Worm (Caenorhabditis elegans) whole organism, L4 larva: Measurements from ENCODE around the gene Y17D7B.3.

Experiments
- D1046.2 ChIP-seq: fragments of 200-800 bp; sonication (Bioruptor generic); IDR thresholded peaks from 2 replicates; pipeline ENCODE4 v1.3.6; 2022; ENCODE audit warnings: missing genetic modification characterization, missing compliant biosample characterization
- R02D3.7 ChIP-seq: fragments of 150-350 bp; sonication (generic microtip); optimal IDR thresholded peaks from 3 replicates; lab custom pipeline; 2014; ENCODE audit warnings: missing biosample characterization, missing genetic modification characterization
- aha-1 ChIP-seq: fragments of 150-350 bp; peaks from one replicate; lab custom pipeline; 2014; ENCODE audit warnings: missing biosample characterization, missing genetic modification characterization
- daf-16 ChIP-seq, 3 experiments: sonication (generic microtip); optimal IDR thresholded peaks; 2 replicates each; lab custom pipeline; 2016 to 2017; ENCODE audit warnings: missing genetic modification characterization in 3 of 3, missing genetic modification reagents in 3 of 3, mild to moderate bottlenecking in 2 of 3, missing compliant biosample characterization in 2 of 3, missing biosample characterization in 1 of 3, moderate library complexity in 1 of 3
- dmd-6 ChIP-seq: fragments of 200-800 bp; sonication (Bioruptor generic); IDR thresholded peaks from 2 replicates; pipeline ENCODE4 v1.3.6; 2022; ENCODE audit warnings: missing genetic modification reagents, missing genetic modification characterization, missing compliant biosample characterization
- dmd-8 ChIP-seq: fragments of 200-800 bp; sonication (Bioruptor generic); IDR thresholded peaks from 2 replicates; pipeline ENCODE4 v1.3.6; 2022; ENCODE audit warnings: missing genetic modification characterization, missing compliant biosample characterization
- duxl-1 ChIP-seq: sonication (generic microtip); optimal IDR thresholded peaks from 2 replicates; lab custom pipeline; 2016; ENCODE audit warnings: mild to moderate bottlenecking, missing genetic modification characterization, moderate library complexity, missing compliant biosample characterization; ENCODE audit not compliant: poor library complexity
- gei-8 ChIP-seq: fragments of 200-800 bp; sonication (Bioruptor generic); optimal IDR thresholded peaks from 2 replicates; lab custom pipeline; 2018; ENCODE audit warnings: mild to moderate bottlenecking, missing genetic modification characterization, missing compliant biosample characterization
- hif-1 ChIP-seq, 2 experiments: sonication (generic microtip); optimal IDR thresholded peaks; 2 replicates each; lab custom pipeline; 2016 to 2017; ENCODE audit warnings: missing compliant biosample characterization in 2 of 2, missing genetic modification characterization in 2 of 2, missing genetic modification reagents in 2 of 2, missing genotype in 2 of 2, mild to moderate bottlenecking in 1 of 2
- mxl-3 ChIP-seq: fragments of 200-800 bp; sonication (Bioruptor generic); optimal IDR thresholded peaks from 2 replicates; lab custom pipeline; 2018; ENCODE audit warnings: mild to moderate bottlenecking, missing genetic modification characterization, missing compliant biosample characterization
- nhr-25 ChIP-seq: sonication (generic microtip); optimal IDR thresholded peaks from 2 replicates; lab custom pipeline; 2017; ENCODE audit warnings: missing genetic modification characterization, mild to moderate bottlenecking, missing compliant biosample characterization, antibody characterized with exemption, moderate library complexity, borderline replicate concordance; ENCODE audit not compliant: insufficient read depth
- nhr-28 ChIP-seq: fragments of 150-350 bp; optimal IDR thresholded peaks from 2 replicates; lab custom pipeline; 2014; ENCODE audit warnings: missing biosample characterization, missing genetic modification characterization
- php-3 ChIP-seq: fragments of 200-800 bp; sonication (Bioruptor generic); IDR thresholded peaks from 2 replicates; pipeline ENCODE4 v1.3.6; 2022; ENCODE audit warnings: missing genetic modification reagents, missing genetic modification characterization, missing compliant biosample characterization
- set-16 ChIP-seq: fragments of 200-800 bp; sonication (Bioruptor generic); IDR thresholded peaks from 2 replicates; pipeline ENCODE4 v1.3.6; 2022; ENCODE audit warnings: missing genetic modification reagents, missing genetic modification characterization, missing compliant biosample characterization
- skn-1 ChIP-seq: fragments of 150-350 bp; optimal IDR thresholded peaks from 2 replicates; lab custom pipeline; 2014; ENCODE audit warnings: missing biosample characterization, missing genetic modification characterization
- snpc-1.2 ChIP-seq: fragments of 200-800 bp; sonication (Bioruptor generic); IDR thresholded peaks from 2 replicates; pipeline ENCODE4 v1.3.6; 2022; ENCODE audit warnings: missing genetic modification reagents, missing genetic modification characterization, missing compliant biosample characterization
- spr-3 ChIP-seq: fragments of 200-800 bp; sonication (Bioruptor generic); optimal IDR thresholded peaks from 2 replicates; lab custom pipeline; 2018; ENCODE audit warnings: mild to moderate bottlenecking, missing genetic modification characterization, missing compliant biosample characterization
- unc-62 ChIP-seq, 3 experiments: fragments of 150-350 bp in 1 of 3; sonication (generic microtip); optimal IDR thresholded peaks in 2 of 3; peaks in 1 of 3; 1 replicate in 1 of 3; 2 replicates in 2 of 3; lab custom pipeline; 2014 to 2017; ENCODE audit warnings: missing biosample characterization in 3 of 3, missing genetic modification characterization in 3 of 3, missing genetic modification reagents in 3 of 3, missing genotype in 1 of 3
- zfp-2 ChIP-seq: sonication (generic microtip); optimal IDR thresholded peaks from 2 replicates; lab custom pipeline; 2016; ENCODE audit warnings: mild to moderate bottlenecking, missing genetic modification characterization, missing compliant biosample characterization

Y17D7B.3 gene

DNA sequence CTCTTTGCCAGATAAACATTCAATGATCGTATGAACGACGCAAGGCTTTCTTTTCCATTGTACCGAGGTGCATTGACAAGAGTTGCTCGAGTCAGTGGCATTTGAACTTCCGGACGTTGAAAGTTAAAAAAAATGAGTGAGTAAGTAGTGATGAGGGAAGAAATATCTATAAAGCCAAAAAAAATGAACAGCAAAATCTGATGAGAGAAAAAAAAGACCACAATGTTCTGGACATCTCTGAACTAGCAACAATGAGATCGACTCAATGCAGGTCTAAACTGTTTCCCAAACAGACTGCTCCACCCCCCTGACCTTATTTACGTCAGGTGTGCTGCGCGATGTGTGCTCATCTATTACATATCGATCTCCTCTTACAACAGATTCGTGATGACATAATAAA lies 36.1 kb downstream of the Y17D7B.3 start, which contains the start of the genes F11D11.21 and F11D11.12:
Gene F11D11.21 (minus strand): TSS at position 101 of the 400 bp plus-strand sequence.
Gene F11D11.12 (minus strand): TSS at position 238 of the 400 bp plus-strand sequence.
- TF ChIP-seq dmd-6 (GFP tag; lab: Robert Waterston, UW) (no peak), spr-3 (GFP tag; lab: Kevin White, UChicago) (no peak), unc-62 (GFP tag; optimal IDR thresholded peaks at IDR 0.05 in 1 of 2; lab: Kevin White, UChicago) (peak in 1 of 2 experiments; percentile 17), unc-62 (tag; optimal IDR thresholded peaks at IDR 0.05; lab: Kevin White, UChicago) (no peak), dmd-8 (no peak)
- TF ChIP-seq, all 104 proteins: peak for 1

DNA sequence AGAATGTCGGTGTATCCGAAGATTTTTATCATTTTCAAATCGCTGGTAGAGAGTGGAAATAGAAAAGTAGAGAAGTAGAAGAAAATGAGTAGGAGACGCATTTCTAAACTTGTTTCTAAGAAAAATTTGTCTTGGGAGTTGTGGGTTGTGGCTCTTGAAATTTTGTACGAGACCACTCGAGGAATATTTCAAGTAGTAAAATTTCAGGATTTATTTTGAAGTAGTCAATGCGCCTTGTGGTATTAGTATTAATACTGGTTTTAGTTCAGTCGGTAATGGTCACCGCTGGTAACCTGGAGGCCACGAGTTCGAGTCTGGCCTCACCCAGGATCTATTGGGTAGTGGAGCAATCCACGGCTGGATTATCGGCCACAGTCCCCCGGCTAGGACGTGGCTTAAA lies 37.9 kb downstream of the Y17D7B.3 start, which contains the start of gene clec-252:
Gene clec-252 (minus strand): TSS at position 101 of the 400 bp plus-strand sequence.
- TF ChIP-seq daf-16 (GFP tag; optimal IDR thresholded peaks at IDR 0.05; lab: Kevin White, UChicago) (no peak), daf-16 (tag; optimal IDR thresholded peaks at IDR 0.05; lab: Kevin White, UChicago) (no peak), unc-62 (GFP tag; optimal IDR thresholded peaks at IDR 0.05 in 1 of 2; lab: Kevin White, UChicago) (peak in 1 of 2 experiments; percentile 41), unc-62 (tag; optimal IDR thresholded peaks at IDR 0.05; lab: Kevin White, UChicago) (no peak)

DNA sequence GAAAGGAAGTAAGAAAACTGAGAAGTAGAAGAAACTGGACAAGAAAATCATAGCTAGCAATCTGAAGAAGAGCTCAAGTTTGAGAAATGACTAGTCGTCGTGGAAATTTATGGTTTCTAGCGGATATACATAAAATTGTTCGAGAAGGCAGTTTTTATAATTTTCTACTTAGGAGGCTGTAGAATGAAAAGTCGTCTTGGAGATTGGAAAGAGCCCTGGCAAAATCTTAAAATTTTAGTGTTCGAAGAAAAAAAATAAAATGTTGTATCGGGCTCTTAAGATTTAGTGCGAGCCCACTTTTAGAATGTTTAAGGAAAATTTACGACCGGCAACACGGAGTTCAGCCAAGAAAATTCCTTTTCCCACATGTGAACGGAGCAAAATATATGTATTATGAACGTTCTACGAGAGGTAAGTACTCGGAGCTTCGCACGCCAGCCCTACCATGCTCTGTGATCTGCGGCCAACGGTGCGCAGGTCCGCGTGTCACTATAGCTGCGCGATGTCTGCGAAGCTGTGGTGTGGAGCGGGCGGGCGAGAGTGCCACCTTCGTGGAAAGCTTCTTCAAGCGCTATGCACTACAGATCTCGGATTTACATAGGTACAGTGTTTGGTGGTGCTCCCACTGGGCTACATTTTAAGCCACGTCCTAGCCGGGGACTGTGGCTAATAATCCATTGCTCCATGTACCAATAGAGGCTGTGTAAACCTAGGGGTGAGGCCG lies 39.5 kb downstream of the Y17D7B.3 start, which contains the start of gene clec-251:
Gene clec-251 (minus strand): TSS at position 51 of the 724 bp plus-strand sequence.
- TF ChIP-seq gei-8 (GFP tag; lab: Kevin White, UChicago) (no peak), set-16 (GFP tag; lab: Robert Waterston, UW) (peak; percentile 51; the same call in 1 of the 2 replicates), aha-1 (tag; lab: Kevin White, UChicago) (peak; percentile 35)

DNA sequence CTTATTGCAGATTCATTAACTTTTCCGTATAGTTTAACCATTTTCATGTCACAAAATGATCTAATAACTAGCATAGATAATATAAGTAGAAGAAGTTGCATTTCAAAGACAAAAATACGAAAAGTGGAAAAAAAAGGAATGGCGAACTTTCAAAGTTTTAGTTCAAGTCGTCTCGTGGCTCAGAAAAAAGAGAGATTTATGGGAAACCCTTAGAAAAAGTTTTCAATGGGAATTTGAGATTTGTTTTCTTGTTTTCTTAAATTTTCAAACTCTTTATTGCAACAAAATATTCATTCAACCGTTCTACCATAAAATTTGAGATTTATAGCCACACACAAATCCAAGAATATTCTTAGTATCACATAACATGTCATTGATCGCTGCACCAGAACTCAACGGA lies 44.5 kb downstream of the Y17D7B.3 start, which contains the start of gene clec-250:
Gene clec-250 (minus strand): TSS at position 101 of the 400 bp plus-strand sequence.
- TF ChIP-seq php-3 (no peak), mxl-3 (no peak), D1046.2 (GFP tag; lab: Robert Waterston, UW) (no peak), zfp-2 (tag; lab: Kevin White, UChicago) (no peak)

DNA sequence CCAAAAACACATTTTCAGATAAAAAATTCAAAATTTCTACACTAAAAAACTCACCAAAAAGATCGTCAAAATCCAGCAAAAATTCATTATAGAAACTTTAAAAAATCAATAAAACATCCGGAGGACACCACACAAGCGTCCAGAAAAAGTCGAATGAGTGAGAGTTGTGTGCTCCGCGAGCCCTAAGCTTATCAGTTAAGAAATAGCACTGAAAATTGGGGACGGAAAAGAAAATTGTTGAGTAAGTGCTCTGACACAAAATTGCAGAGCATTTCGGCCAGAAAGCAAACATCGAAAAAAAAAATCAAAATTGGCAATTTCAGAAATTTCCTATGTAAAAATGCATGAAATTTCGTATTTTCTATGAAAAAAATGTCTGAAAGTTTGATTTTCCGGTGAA lies 48.9 kb downstream of the Y17D7B.3 start:
- TF ChIP-seq snpc-1.2 (GFP tag; lab: Robert Waterston, UW) (no peak), R02D3.7 (no peak), hif-1 (tag; optimal IDR thresholded peaks at IDR 0.05; lab: Kevin White, UChicago) (no peak), nhr-28 (peak; percentile 1), skn-1 (no peak), nhr-25 (no peak), zfp-2 (tag; lab: Kevin White, UChicago) (no peak), duxl-1 (tag; lab: Kevin White, UChicago) (peak; percentile 93)
